Worm (Caenorhabditis elegans) whole organism, young adult: ENCODE data around the gene C03C10.5.

Experiments
- F57C9.4 ChIP-seq: sonication (generic microtip); optimal IDR thresholded peaks from 2 replicates; lab custom pipeline; 2017; ENCODE audit warnings: mild to moderate bottlenecking, missing genetic modification characterization, missing compliant biosample characterization
- K11D2.4 ChIP-seq: fragments of 200-800 bp; sonication (Bioruptor generic); IDR thresholded peaks from 2 replicates; pipeline ENCODE4 v1.3.6; 2022; ENCODE audit warnings: missing genetic modification reagents, missing genetic modification characterization, missing compliant biosample characterization
- atf-7 ChIP-seq: sonication (generic microtip); optimal IDR thresholded peaks from 2 replicates; lab custom pipeline; 2017; ENCODE audit warnings: mild to moderate bottlenecking, missing genetic modification characterization, missing compliant biosample characterization
- athp-1 ChIP-seq: sonication (generic microtip); optimal IDR thresholded peaks from 2 replicates; lab custom pipeline; 2017; ENCODE audit warnings: mild to moderate bottlenecking, missing genetic modification characterization, missing compliant biosample characterization
- attf-5 ChIP-seq: fragments of 200-800 bp; sonication (Bioruptor generic); optimal IDR thresholded peaks from 2 replicates; lab custom pipeline; 2018; ENCODE audit warnings: mild to moderate bottlenecking, missing genetic modification characterization, missing compliant biosample characterization
- efl-1 ChIP-seq: fragments of 150-350 bp; optimal IDR thresholded peaks from 2 replicates; lab custom pipeline; 2014; ENCODE audit warnings: missing biosample characterization, missing genetic modification reagents, missing genetic modification characterization
- ets-4 ChIP-seq: fragments of 200-800 bp; sonication (Bioruptor generic); optimal IDR thresholded peaks from 2 replicates; lab custom pipeline; 2018; ENCODE audit warnings: mild to moderate bottlenecking, missing genetic modification characterization, missing compliant biosample characterization
- hmg-1.2 ChIP-seq: fragments of 200-800 bp; sonication (Bioruptor generic); IDR thresholded peaks from 2 replicates; pipeline ENCODE4 v1.3.6; 2022; ENCODE audit warnings: missing genetic modification reagents, missing genetic modification characterization, missing compliant biosample characterization
- hmg-20 ChIP-seq: fragments of 200-800 bp; sonication (Bioruptor generic); IDR thresholded peaks from 2 replicates; pipeline ENCODE4 v1.3.6; 2022; ENCODE audit warnings: missing genetic modification reagents, missing genetic modification characterization, missing compliant biosample characterization
- rcor-1 ChIP-seq: fragments of 200-800 bp; sonication (Bioruptor generic); IDR thresholded peaks from 2 replicates; pipeline ENCODE4 v1.3.6; 2022; ENCODE audit warnings: missing genetic modification reagents, missing genetic modification characterization, missing compliant biosample characterization
- rpc-1 ChIP-seq, 2 experiments: fragments of 150-350 bp in 1 of 2; sonication (generic microtip) in 1 of 2; optimal IDR thresholded peaks; 2 replicates each; lab custom pipeline; 2014 to 2018; ENCODE audit warnings: missing biosample characterization in 1 of 2, missing genetic modification characterization in 1 of 2, missing genetic modification reagents in 1 of 2, missing genotype in 1 of 2
- unc-130 ChIP-seq: sonication (generic microtip); optimal IDR thresholded peaks from 2 replicates; lab custom pipeline; 2016; ENCODE audit warnings: missing genetic modification reagents, missing genetic modification characterization, missing compliant biosample characterization
- unc-62 ChIP-seq: fragments of 150-350 bp; optimal IDR thresholded peaks from 2 replicates; lab custom pipeline; 2014; ENCODE audit warnings: missing biosample characterization, missing genetic modification reagents, missing genetic modification characterization

- no peak for TF ChIP-seq F57C9.4 (tag; lab: Kevin White, UChicago)
- no peak for TF ChIP-seq hmg-1.2 (GFP tag; lab: Robert Waterston, UW)
- no peak for TF ChIP-seq unc-130 (GFP tag; lab: Kevin White, UChicago)
- TF ChIP-seq hmg-20 (GFP tag; lab: Robert Waterston, UW), result no peak
- no peak for TF ChIP-seq K11D2.4 (GFP tag; lab: Robert Waterston, UW)
- TF ChIP-seq attf-5, result no peak
- TF ChIP-seq unc-62 (GFP tag; lab: Kevin White, UChicago), result no peak
- TF ChIP-seq efl-1 (GFP tag; lab: Kevin White, UChicago), result no peak
- TF ChIP-seq atf-7, result no peak
- no peak for TF ChIP-seq athp-1 (tag; lab: Kevin White, UChicago)
- no peak for TF ChIP-seq rcor-1 (GFP tag; lab: Robert Waterston, UW)
- TF ChIP-seq ets-4 (GFP tag; lab: Kevin White, UChicago), result no peak
- no peak for TF ChIP-seq rpc-1 (optimal IDR thresholded peaks at IDR 0.05; lab: Kevin White, UChicago)
- no peak for TF ChIP-seq rpc-1 (tag; optimal IDR thresholded peaks at IDR 0.05; lab: Kevin White, UChicago)
These were observed 6.8 kb upstream of the C03C10.5 start for ce11 chrIII:4098751-4099150.
